Fruit fly (Drosophila melanogaster): ENCODE measurements around the gene CG42371.

CG42371 gene

DNA sequence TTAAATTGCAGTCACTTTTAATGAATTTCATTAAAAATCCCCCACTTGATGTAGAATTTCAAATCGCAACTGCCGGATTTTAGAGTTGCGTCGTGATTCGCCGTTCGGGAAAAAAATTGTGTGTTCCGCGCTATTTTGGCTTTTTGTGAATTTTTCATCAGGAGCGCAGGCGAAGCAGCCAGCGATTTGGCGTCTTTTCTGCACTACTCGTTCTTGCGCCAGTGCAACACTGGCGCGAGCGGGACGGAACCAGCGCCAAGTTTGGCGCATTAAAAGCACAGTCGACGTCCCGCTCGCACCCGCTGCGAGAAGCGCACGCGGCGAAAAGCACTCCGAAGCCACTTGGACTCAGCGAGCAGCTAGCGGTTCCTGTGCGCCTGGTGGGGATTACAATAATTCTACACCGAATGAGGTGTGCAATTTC is 23.7 kb downstream of the CG42371 start (continued):
- peak; percentile 28 for TF ChIP-seq CG1529 (GFP tag; optimal IDR thresholded peaks at IDR 0.05)
- no peak for TF ChIP-seq row (GFP tag; IDR thresholded peaks at IDR 0.05)
- TF ChIP-seq CG1602 (GFP tag; optimal IDR thresholded peaks at IDR 0.05), result no peak
- peak; percentile 65 for TF ChIP-seq CG15601 (tag; optimal IDR thresholded peaks at IDR 0.05)
- no peak for TF ChIP-seq D19B (GFP tag; optimal IDR thresholded peaks at IDR 0.05)
- TF ChIP-seq corto (GFP tag; optimal IDR thresholded peaks at IDR 0.05), result no peak
- peak; percentile 16 for TF ChIP-seq CG13123 (GFP tag; optimal IDR thresholded peaks at IDR 0.05)
- TF ChIP-seq HLH3B (GFP tag; IDR thresholded peaks at IDR 0.05), result no peak
- TF ChIP-seq twi (tag; optimal IDR thresholded peaks at IDR 0.05), result peak; percentile 26
- TF ChIP-seq Gug (GFP tag; IDR thresholded peaks at IDR 0.05), result no peak
- no peak for TF ChIP-seq NC2α (GFP tag; optimal IDR thresholded peaks at IDR 0.05)
- no peak for TF ChIP-seq Dref (GFP tag; IDR thresholded peaks at IDR 0.05)
- no peak for TF ChIP-seq esg (GFP tag; conservative IDR thresholded peaks at IDR 0.05)
- peak; percentile 33; the same call in 1 of the 3 replicates for TF ChIP-seq CG11093 (GFP tag; IDR thresholded peaks at IDR 0.05)
- TF ChIP-seq dysf (GFP tag; IDR thresholded peaks at IDR 0.05), result no peak
- peak; percentile 62 for TF ChIP-seq CG17385 (GFP tag; optimal IDR thresholded peaks at IDR 0.05)
- TF ChIP-seq Ravus (GFP tag; IDR thresholded peaks at IDR 0.05), result no peak
- TF ChIP-seq Ets65A (GFP tag), result no peak
- no peak for TF ChIP-seq CG34422 (GFP tag; IDR thresholded peaks at IDR 0.05)
- no peak for TF ChIP-seq CG10321 (GFP tag; IDR thresholded peaks at IDR 0.05)
- TF ChIP-seq D (optimal IDR thresholded peaks at IDR 0.05), result no peak
- no peak for TF ChIP-seq D (GFP tag; optimal IDR thresholded peaks at IDR 0.05)
- TF ChIP-seq shn (GFP tag; optimal IDR thresholded peaks at IDR 0.05), result peak; percentile 24
- TF ChIP-seq E2f1 (GFP tag; IDR thresholded peaks at IDR 0.05), result no peak
- TF ChIP-seq CG10209 (GFP tag; optimal IDR thresholded peaks at IDR 0.05), result no peak
- TF ChIP-seq CG6791 (GFP tag; IDR thresholded peaks at IDR 0.05; ENCODE audit: partially characterized antibody), result no peak
- peak; percentile 21 for TF ChIP-seq CG8290 (GFP tag; optimal IDR thresholded peaks at IDR 0.05)
- TF ChIP-seq CG8290 (tag; optimal IDR thresholded peaks at IDR 0.05), result peak; percentile 42 to 80
- no peak for TF ChIP-seq CG4730 (GFP tag; IDR thresholded peaks at IDR 0.05)
- peak; percentile 15 for TF ChIP-seq CG18011 (GFP tag; optimal IDR thresholded peaks at IDR 0.05)
- TF ChIP-seq gt (GFP tag; IDR thresholded peaks at IDR 0.05), result no peak
- TF ChIP-seq stc (GFP tag; IDR thresholded peaks at IDR 0.05), result no peak
- TF ChIP-seq CG9215 (GFP tag; IDR thresholded peaks at IDR 0.05), result no peak
- peak; percentile 9 for TF ChIP-seq CG4328 (GFP tag; optimal IDR thresholded peaks at IDR 0.05)
- TF ChIP-seq CG16815 (GFP tag; optimal IDR thresholded peaks at IDR 0.05), result no peak
- TF ChIP-seq CG17829 (tag; optimal IDR thresholded peaks at IDR 0.05), result peak; percentile 33
- TF ChIP-seq ab (GFP tag; optimal IDR thresholded peaks at IDR 0.05), result no peak
- TF ChIP-seq maf-S (GFP tag; optimal IDR thresholded peaks at IDR 0.05), result no peak
- TF ChIP-seq sc (optimal IDR thresholded peaks at IDR 0.05), result no peak
- no peak for TF ChIP-seq sc (GFP tag; optimal IDR thresholded peaks at IDR 0.05)
- TF ChIP-seq dmrt99B (tag; optimal IDR thresholded peaks at IDR 0.05), result peak; percentile 48

dm6 chr2L:2192123-2192601 is 24.9 kb downstream of the CG42371 start, which contains the start of gene CG10874:
Gene CG10874, minus strand, starts transcription at chr2L:2192386.
- TF ChIP-seq slou (GFP tag; optimal IDR thresholded peaks at IDR 0.05), result peak; percentile 34
- TF ChIP-seq Deaf1 (tag; optimal IDR thresholded peaks at IDR 0.05), result no peak
- TF ChIP-seq CG12769 (tag; optimal IDR thresholded peaks at IDR 0.05), result peak; percentile 10
- no peak for TF ChIP-seq Hand (GFP tag; optimal IDR thresholded peaks at IDR 0.05)
- TF ChIP-seq Nf-YB (GFP tag; optimal IDR thresholded peaks at IDR 0.05), result peak; percentile 6
- no peak for TF ChIP-seq CG7963 (GFP tag; IDR thresholded peaks at IDR 0.05; ENCODE audit: partially characterized antibody)
- TF ChIP-seq CG11695 (GFP tag; IDR thresholded peaks at IDR 0.05), result no peak
- TF ChIP-seq CG17186 (GFP tag; optimal IDR thresholded peaks at IDR 0.05), result peak; percentile 17
- TF ChIP-seq dimm (GFP tag; IDR thresholded peaks at IDR 0.05), result no peak
- TF ChIP-seq CG12219 (GFP tag; optimal IDR thresholded peaks at IDR 0.05), result no peak
- TF ChIP-seq Hr78 (GFP tag; optimal IDR thresholded peaks at IDR 0.05), result no peak
- TF ChIP-seq az2 (GFP tag; optimal IDR thresholded peaks at IDR 0.05), result no peak
- TF ChIP-seq pfk (GFP tag; optimal IDR thresholded peaks at IDR 0.05), result no peak
- no peak for TF ChIP-seq Hey (tag; optimal IDR thresholded peaks at IDR 0.05)
- TF ChIP-seq CG17912 (GFP tag; optimal IDR thresholded peaks at IDR 0.05), result no peak

Measured in whole organism, embryonic.